Fruit fly (Drosophila melanogaster) Kc167 (cell line): ENCODE measurements around the gene Tgs1.

Source experiments
- Myc ChIP-seq: fragments of >200 bp; optimal IDR thresholded peaks from 2 replicates; lab custom pipeline; 2017; ENCODE audit warnings: missing external identifiers
- Sin3A ChIP-seq: fragments of >200 bp; optimal IDR thresholded peaks from 2 replicates; lab custom pipeline; 2018; ENCODE audit warnings: missing external identifiers
- h ChIP-seq: fragments of >200 bp; optimal IDR thresholded peaks from 3 replicates; lab custom pipeline; 2018; ENCODE audit warnings: missing external identifiers
- insv ChIP-seq: fragments of >200 bp; optimal IDR thresholded peaks from 3 replicates; lab custom pipeline; 2018; ENCODE audit warnings: missing external identifiers
- psq ChIP-seq: fragments of >200 bp; optimal IDR thresholded peaks from 2 replicates; lab custom pipeline; 2017; ENCODE audit warnings: missing external identifiers
- ttk ChIP-seq: sonication (Bioruptor generic); optimal IDR thresholded peaks from 2 replicates; lab custom pipeline; 2017; ENCODE audit warnings: missing external identifiers

Gene Tgs1

DNA sequence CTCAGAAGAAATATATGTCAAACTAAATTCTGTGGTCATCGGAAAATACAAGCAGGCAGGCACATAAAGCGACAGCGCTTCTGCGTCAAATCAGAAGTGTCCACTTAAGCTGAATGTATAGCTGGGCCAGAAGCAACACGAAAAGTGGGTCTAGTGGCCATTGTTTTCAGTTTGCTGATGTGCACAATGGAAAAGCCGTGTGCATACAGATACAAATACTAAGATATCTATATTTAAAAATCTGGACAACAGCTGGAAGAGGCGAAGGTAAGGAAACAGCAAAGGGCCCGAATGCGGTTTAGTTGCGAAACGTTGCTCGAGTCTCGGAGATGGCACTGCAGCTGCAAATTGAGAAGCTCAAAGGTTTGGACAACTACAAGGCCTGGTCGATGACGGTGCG is 4.5 kb upstream of the Tgs1 start, which contains the start of gene CG18598:
Gene CG18598 (plus strand): TSS at position 301 of the 400 bp plus-strand sequence.
- TF ChIP-seq psq (lab: Kevin White, UChicago) (no peak), Sin3A (lab: Kevin White, UChicago) (no peak), h (no peak), ttk (lab: Kevin White, UChicago) (no peak), insv (lab: Kevin White, UChicago) (no peak), Myc (no peak)

DNA sequence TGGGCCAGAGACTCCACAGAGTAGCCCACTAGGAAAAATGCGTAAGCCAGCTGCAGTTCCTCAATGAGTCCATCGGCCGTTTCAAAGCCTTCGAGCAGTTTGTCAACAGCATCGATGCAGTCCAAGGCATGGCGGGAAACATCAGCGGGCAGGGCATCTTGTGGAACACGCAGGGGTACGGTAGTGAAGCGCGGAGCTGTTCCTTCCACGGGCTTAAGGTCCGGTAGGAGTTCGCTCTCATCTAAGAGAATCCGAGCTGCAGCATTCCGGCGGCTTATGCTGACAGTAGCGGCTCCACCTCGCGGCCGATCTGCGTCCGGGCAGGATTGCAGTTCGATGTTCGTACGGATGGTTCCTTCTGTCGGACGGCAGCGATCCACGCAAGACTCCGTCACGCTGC is 3.5 kb upstream of the Tgs1 start:
- TF ChIP-seq ttk (lab: Kevin White, UChicago): peak; percentile 92
- no peak for TF ChIP-seq psq (lab: Kevin White, UChicago)

DNA sequence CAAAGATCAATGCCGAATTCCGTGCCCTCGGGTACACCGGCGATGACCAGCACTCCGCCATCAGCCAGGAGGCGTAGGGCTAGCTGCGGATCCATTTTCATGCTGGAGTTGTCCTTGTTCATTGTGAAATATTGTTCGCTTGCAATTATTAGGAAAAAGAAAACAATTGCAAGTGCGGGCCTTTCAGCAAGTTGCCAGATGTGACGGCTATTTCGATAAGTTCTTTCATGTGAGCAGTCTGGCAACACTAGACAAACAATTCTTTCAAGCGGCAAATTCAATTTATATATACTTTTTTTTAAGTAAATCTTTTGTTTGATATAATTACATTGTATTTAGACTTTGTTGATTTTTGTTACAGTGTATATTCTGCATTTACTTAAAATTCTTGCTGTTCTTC is 2.8 kb upstream of the Tgs1 start, which contains the start of gene CG12320:
Gene CG12320 (minus strand): TSS at position 157 of the 400 bp plus-strand sequence.
- TF ChIP-seq insv (lab: Kevin White, UChicago): no peak
- no peak for TF ChIP-seq psq (lab: Kevin White, UChicago)
- no peak for TF ChIP-seq ttk (lab: Kevin White, UChicago)
- no peak for TF ChIP-seq h
- no peak for TF ChIP-seq Sin3A (lab: Kevin White, UChicago)
- TF ChIP-seq Myc: no peak

DNA sequence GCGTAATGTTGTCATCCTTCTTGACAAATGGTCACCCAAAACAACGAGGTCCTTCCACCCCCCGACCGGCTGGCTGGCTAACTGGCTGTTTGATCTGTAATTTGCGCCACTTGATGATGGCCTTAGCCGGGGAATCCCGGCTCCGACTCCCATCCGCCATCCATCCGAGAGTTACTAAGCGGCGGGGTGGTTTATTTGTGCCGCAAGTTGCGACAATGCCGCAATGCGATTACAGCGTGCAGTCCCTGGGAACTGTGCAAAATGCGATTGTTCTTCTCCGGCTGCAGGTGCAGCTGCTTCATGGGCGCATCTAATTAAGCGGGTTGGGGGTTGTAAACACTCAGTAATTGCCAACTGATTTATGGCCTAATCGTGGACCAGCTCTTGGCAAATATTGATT is 4.7 kb downstream of the Tgs1 start:
- no peak for TF ChIP-seq Sin3A (lab: Kevin White, UChicago)
- TF ChIP-seq insv (lab: Kevin White, UChicago): no peak
- TF ChIP-seq ttk (lab: Kevin White, UChicago): no peak
- TF ChIP-seq Myc: no peak
- TF ChIP-seq h: no peak
- TF ChIP-seq psq (lab: Kevin White, UChicago): no peak

DNA sequence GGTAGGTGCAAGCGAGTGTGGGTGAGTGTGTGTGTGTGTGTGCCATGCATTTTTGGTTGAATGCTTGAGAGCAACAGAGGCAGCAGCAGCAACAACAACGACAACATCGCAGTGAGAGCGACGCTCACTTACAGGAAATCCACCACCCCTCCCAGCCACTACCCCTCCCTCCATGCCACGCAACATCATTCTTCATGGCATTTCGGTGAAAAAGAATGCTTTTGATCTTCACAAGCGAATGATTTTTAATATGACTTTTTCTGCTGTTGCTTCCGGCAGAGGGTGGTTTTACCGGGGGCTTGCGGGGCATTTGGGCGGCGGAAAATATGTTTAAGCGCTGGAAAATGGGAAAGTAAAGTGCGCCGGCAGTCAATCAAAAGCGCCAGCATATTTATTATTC is 6.3 kb downstream of the Tgs1 start:
- TF ChIP-seq insv (lab: Kevin White, UChicago) (no peak), ttk (lab: Kevin White, UChicago) (no peak), Sin3A (lab: Kevin White, UChicago) (no peak), Myc (no peak), psq (lab: Kevin White, UChicago) (no peak), h (no peak)

DNA sequence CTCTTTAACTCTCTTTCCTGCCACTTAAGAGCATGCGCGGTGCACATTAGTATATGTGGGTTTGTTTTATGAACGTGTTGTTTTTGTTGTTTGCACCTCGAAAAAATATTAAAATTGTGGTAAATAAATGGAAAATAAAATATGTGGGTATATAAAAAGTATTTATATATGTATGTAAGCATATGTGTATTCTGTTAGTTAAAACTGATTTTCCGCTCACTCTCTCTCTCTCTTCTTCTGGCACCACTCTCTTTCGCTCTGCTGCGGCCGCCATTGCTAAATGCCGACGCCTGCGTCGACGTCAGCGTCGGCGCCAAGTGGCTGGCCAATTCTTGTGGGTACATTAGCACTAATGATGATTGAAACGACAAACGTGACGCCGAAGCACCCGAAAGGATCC is 9.9 kb downstream of the Tgs1 start:
- no peak for TF ChIP-seq ttk (lab: Kevin White, UChicago)
- TF ChIP-seq h: no peak
- no peak for TF ChIP-seq insv (lab: Kevin White, UChicago)
- no peak for TF ChIP-seq psq (lab: Kevin White, UChicago)
- TF ChIP-seq Sin3A (lab: Kevin White, UChicago): no peak
- no peak for TF ChIP-seq Myc

DNA sequence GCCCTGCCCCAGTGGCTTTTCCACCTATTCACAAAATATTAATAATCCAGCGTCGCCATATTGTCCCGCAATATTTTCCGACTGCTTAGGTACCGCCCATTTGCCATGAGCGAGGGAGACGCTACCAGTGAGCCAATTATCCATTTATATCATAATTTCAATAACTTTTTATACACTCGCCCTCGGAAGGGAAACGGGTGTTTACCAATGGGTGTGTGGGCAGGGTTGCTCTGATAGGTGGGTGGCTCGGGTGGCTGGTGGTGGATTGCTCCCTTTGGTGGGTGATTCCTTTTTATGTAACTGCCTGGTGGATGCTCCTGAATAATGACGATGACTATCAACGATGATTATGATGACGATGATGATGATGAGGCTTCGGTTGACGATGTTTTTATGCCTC is 11.3 kb downstream of the Tgs1 start:
- no peak for TF ChIP-seq Sin3A (lab: Kevin White, UChicago)
- TF ChIP-seq Myc: no peak
- no peak for TF ChIP-seq ttk (lab: Kevin White, UChicago)
- TF ChIP-seq insv (lab: Kevin White, UChicago): no peak
- TF ChIP-seq psq (lab: Kevin White, UChicago): no peak
- no peak for TF ChIP-seq h

DNA sequence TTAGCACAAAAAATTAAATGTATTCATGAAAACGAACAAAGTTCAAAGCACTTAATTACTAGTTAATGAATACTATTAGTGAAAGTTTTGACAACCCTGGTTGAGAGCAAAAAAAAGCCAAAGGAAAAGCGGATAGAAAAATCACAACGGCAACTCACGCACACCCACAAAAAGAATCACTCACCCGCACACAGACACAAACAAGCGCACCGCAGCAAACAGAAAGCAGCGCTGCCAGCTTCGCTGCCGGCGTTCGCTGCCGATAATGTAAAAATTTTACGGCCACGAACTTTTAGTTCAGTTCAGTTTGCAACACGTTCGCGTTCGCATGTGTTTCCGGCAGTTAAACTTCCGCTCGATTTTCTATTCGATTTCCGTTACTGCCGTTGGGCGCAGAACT is 12.2 kb downstream of the Tgs1 start, which contains the start of gene CG18599:
Gene CG18599 (plus strand): TSS at position 301 of the 400 bp plus-strand sequence.
- TF ChIP-seq ttk (lab: Kevin White, UChicago): no peak
- no peak for TF ChIP-seq Sin3A (lab: Kevin White, UChicago)
- no peak for TF ChIP-seq Myc
- TF ChIP-seq psq (lab: Kevin White, UChicago): no peak
- no peak for TF ChIP-seq insv (lab: Kevin White, UChicago)
- no peak for TF ChIP-seq h

DNA sequence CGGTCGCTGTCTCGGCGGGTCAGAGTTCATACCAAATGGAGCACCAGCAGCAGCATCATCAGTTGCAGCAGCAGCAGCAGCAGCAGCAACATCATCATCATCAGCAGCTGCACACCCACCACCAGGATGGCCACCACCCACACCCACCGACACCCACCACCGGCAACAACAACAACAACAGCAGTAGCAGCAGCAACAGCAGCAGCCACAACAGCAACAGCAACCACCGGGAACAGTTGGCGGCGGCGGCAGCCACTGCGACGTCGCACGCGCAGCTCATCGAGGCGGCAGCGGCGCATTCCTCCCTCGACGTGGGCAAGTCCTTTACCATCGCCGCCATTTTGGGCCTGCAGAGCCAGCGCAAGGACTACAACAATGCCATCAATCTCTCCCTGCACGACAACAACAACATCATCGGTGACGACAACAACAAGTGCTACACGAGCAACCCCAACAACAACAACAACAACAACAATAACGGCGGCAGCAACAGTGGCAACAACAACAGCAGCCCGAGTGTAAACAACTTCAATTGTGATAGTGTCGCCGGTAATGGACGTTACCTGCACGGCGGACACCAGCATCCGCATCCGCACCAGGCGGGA is 14.5 kb downstream of the Tgs1 start:
- no peak for TF ChIP-seq psq (lab: Kevin White, UChicago)
- no peak for TF ChIP-seq Sin3A (lab: Kevin White, UChicago)
- no peak for TF ChIP-seq Myc
- no peak for TF ChIP-seq ttk (lab: Kevin White, UChicago)

DNA sequence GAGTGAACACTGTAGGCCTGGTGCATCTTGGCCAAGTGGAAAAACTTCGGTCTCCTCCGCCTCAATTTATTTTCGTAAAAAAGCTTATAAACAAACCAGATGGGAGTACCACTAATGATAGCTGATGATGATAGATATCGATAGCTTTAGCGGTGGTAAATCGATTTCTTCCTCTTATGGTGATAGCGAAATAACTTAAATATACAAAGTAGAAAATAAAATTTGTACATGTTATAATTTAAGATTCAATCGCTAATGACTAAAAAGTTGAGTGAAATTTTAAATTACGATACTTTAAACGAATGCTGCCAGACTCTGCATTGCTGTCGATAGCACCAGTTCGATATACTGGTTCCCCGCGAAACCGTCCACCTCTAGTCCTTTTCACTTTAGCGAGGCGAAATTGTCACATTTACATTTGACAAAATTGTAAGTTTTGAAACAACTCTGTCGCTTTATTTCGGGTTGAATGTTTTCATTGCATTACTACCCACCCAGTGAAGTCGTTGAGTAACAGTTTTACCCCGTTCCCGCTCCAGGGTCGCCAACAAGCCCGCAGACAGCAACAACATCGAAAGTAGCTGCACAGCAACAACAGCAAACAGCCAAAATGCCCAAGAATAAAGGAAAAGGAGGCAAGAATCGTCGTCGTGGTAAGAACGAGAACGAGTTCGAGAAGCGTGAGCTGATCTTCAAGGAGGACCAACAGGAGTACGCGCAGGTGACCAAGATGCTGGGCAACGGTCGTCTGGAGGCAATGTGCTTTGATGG is 19.2 kb downstream of the Tgs1 start, which contains the start of the genes Vps39 and eIF1A:
Gene Vps39 (minus strand): TSS at position 119 of the 771 bp plus-strand sequence.
Gene eIF1A (plus strand): TSS at position 338 of the 771 bp plus-strand sequence.
- TF ChIP-seq h: no peak
- no peak for TF ChIP-seq Sin3A (lab: Kevin White, UChicago)
- TF ChIP-seq Myc: no peak
- no peak for TF ChIP-seq insv (lab: Kevin White, UChicago)
- TF ChIP-seq ttk (lab: Kevin White, UChicago): no peak
- no peak for TF ChIP-seq psq (lab: Kevin White, UChicago)

DNA sequence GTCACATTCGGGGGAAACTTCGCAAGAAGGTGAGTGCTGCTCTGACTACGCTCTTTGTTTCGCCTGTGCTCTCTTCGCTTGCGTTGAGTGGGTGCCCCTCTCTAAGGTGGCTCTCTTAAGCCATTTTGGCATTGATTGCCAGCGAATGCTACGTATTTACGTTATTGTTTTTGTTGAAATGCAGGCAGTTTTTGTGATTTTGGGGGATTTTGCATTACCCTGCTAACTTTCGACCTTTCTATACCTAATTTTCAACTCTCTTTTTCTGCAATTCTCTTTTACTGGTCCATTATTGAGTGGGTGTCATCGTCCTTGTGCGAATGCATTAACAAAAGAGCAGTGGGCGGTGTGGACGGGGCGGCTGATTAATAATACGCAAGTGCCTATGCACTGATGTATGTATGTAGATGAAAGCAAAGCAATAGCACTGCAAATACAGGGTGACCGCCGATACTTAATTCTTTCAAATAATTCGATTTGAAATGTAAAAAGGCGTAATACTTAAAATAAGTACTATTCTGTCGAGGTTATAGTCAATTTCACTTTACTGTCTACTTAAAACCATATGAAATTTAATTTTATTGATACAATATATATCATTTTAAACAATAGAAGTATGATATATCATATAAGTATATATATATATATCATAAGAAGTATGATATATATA is 19.9 kb downstream of the Tgs1 start:
- no peak for TF ChIP-seq ttk (lab: Kevin White, UChicago)
- no peak for TF ChIP-seq psq (lab: Kevin White, UChicago)
- no peak for TF ChIP-seq insv (lab: Kevin White, UChicago)

DNA sequence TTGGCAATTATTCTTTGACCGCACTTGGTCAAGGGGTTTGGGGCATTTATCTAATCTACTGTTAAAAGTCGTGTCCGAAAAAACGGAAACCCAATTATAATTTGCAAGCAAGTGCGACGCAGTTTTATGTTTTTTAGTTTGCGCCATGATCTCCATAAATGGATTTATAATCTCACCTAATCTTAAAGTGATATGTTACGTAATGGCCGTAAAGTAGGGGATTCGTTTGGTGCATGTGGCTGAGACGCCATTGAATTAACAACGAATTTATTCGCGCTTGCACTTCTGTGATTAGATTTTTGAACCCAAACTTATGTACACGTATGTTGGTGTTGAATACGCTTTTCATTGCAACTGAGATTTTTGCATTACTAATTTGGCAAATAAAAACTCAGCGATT is 21.4 kb downstream of the Tgs1 start:
- TF ChIP-seq psq (lab: Kevin White, UChicago): no peak
- TF ChIP-seq insv (lab: Kevin White, UChicago): no peak
- no peak for TF ChIP-seq ttk (lab: Kevin White, UChicago)
- TF ChIP-seq h: no peak
- no peak for TF ChIP-seq Myc
- TF ChIP-seq Sin3A (lab: Kevin White, UChicago): no peak
